Fruit fly (Drosophila melanogaster) whole organism, embryonic: Measurements from ENCODE around the gene Btnd.
A peak's percentile ranks its signal among the peaks of the same experiment; 100 is the strongest.

ENCODE experiments used
- Atf-2 ChIP-seq: fragments of 200-800 bp; sonication (Bioruptor generic); optimal IDR thresholded peaks from 2 replicates; lab custom pipeline; 2016; ENCODE audit warnings: missing biosample characterization, missing genetic modification characterization
- Bdp1 ChIP-seq: fragments of 200-800 bp; sonication (Bioruptor generic); optimal IDR thresholded peaks from 3 replicates; lab custom pipeline; 2016; ENCODE audit warnings: missing biosample characterization, missing genetic modification characterization
- Bgb ChIP-seq: fragments of 200-800 bp; sonication (Bioruptor generic); IDR thresholded peaks from 2 replicates; pipeline ENCODE4 v1.3.6; 2022; ENCODE audit warnings: missing biosample characterization, missing genetic modification characterization; ENCODE audit not compliant: partially characterized antibody
- CG10274 ChIP-seq: fragments of 200-800 bp; sonication (Bioruptor generic); optimal IDR thresholded peaks from 3 replicates; lab custom pipeline; 2017; ENCODE audit warnings: missing biosample characterization, mild to moderate bottlenecking, missing genetic modification characterization
- CG10366 ChIP-seq: fragments of 200-800 bp; sonication (Bioruptor generic); IDR thresholded peaks from 2 replicates; pipeline ENCODE4 v1.3.6; 2022; ENCODE audit warnings: missing biosample characterization, missing genetic modification characterization
- CG11560 ChIP-seq: fragments of 200-800 bp; sonication (Bioruptor generic); IDR thresholded peaks from 3 replicates; pipeline ENCODE4 v1.3.6; 2022; ENCODE audit warnings: missing biosample characterization, missing genetic modification characterization
- CG12219 ChIP-seq: fragments of 200-800 bp; sonication (Bioruptor generic); optimal IDR thresholded peaks from 3 replicates; lab custom pipeline; 2018; ENCODE audit warnings: missing biosample characterization, mild to moderate bottlenecking, missing genetic modification characterization
- CG1233 ChIP-seq: fragments of 200-800 bp; sonication (Bioruptor generic); optimal IDR thresholded peaks from 4 replicates; lab custom pipeline; 2018; ENCODE audit warnings: missing biosample characterization, mild to moderate bottlenecking, missing genetic modification characterization
- CG16863 ChIP-seq: fragments of 200-800 bp; sonication (Bioruptor generic); optimal IDR thresholded peaks from 3 replicates; lab custom pipeline; 2016; ENCODE audit warnings: missing biosample characterization, missing genetic modification characterization
- CG18262 ChIP-seq: fragments of 200-800 bp; optimal IDR thresholded peaks from 3 replicates; lab custom pipeline; 2019; ENCODE audit warnings: missing biosample characterization, mild to moderate bottlenecking, missing genetic modification characterization, moderate library complexity
- CG31224 ChIP-seq: fragments of 200-800 bp; sonication (Bioruptor generic); IDR thresholded peaks from 2 replicates; pipeline ENCODE4 v1.3.6; 2022; ENCODE audit warnings: missing biosample characterization, missing genetic modification characterization
- CG32532 ChIP-seq: fragments of 200-800 bp; sonication (Bioruptor generic); IDR thresholded peaks from 2 replicates; pipeline ENCODE4 v1.3.6; 2022; ENCODE audit warnings: missing biosample characterization, missing genetic modification characterization
- CG33557 ChIP-seq: fragments of 200-800 bp; sonication (Bioruptor generic); optimal IDR thresholded peaks from 2 replicates; lab custom pipeline; 2019; ENCODE audit warnings: missing biosample characterization, mild to moderate bottlenecking, missing genetic modification characterization, moderate library complexity
- CG3407 ChIP-seq: fragments of 200-800 bp; sonication (Bioruptor generic); optimal IDR thresholded peaks from 2 replicates; lab custom pipeline; 2018; ENCODE audit warnings: missing biosample characterization, mild to moderate bottlenecking, missing genetic modification characterization
- CG6854 ChIP-seq: fragments of 200-800 bp; sonication (Bioruptor generic); optimal IDR thresholded peaks from 3 replicates; lab custom pipeline; 2017; ENCODE audit warnings: missing biosample characterization, mild to moderate bottlenecking, missing genetic modification characterization
- CG7271 ChIP-seq: fragments of 200-800 bp; sonication (Bioruptor generic); optimal IDR thresholded peaks from 2 replicates; lab custom pipeline; 2018; ENCODE audit warnings: missing biosample characterization, mild to moderate bottlenecking, missing genetic modification characterization, moderate library complexity
- CG8944 ChIP-seq: fragments of 200-800 bp; sonication (Bioruptor generic); optimal IDR thresholded peaks from 3 replicates; lab custom pipeline; 2016; ENCODE audit warnings: missing biosample characterization, missing genetic modification characterization
- CG9876 ChIP-seq: fragments of 200-800 bp; sonication (Bioruptor generic); optimal IDR thresholded peaks from 2 replicates; lab custom pipeline; 2016; ENCODE audit warnings: missing biosample characterization, missing genetic modification characterization
- Camta ChIP-seq: fragments of 200-800 bp; sonication (Bioruptor generic); optimal IDR thresholded peaks from 2 replicates; lab custom pipeline; 2016; ENCODE audit warnings: missing biosample characterization, missing genetic modification characterization
- Dad ChIP-seq: fragments of 200-800 bp; sonication (Bioruptor generic); optimal IDR thresholded peaks from 3 replicates; lab custom pipeline; 2016; ENCODE audit warnings: missing biosample characterization, missing genetic modification characterization
- Deaf1 ChIP-seq: fragments of 200-800 bp; optimal IDR thresholded peaks from 3 replicates; lab custom pipeline; 2019; ENCODE audit warnings: missing biosample characterization, mild to moderate bottlenecking, missing genetic modification characterization, moderate library complexity
- Dip2 ChIP-seq: fragments of 200-800 bp; sonication (Bioruptor generic); IDR thresholded peaks from 2 replicates; pipeline ENCODE4 v1.3.6; 2022; ENCODE audit warnings: missing biosample characterization, missing genetic modification characterization
- Dip3 ChIP-seq: fragments of 200-800 bp; sonication (Bioruptor generic); optimal IDR thresholded peaks from 3 replicates; lab custom pipeline; 2016; ENCODE audit warnings: missing biosample characterization, missing genetic modification characterization
- Gsc ChIP-seq: fragments of 200-800 bp; sonication (Bioruptor generic); IDR thresholded peaks from 2 replicates; pipeline ENCODE4 v1.3.6; 2022; ENCODE audit warnings: missing biosample characterization, missing genetic modification characterization
- HmgD ChIP-seq: fragments of 200-800 bp; sonication (Bioruptor generic); optimal IDR thresholded peaks from 3 replicates; lab custom pipeline; 2016; ENCODE audit warnings: missing biosample characterization, missing genetic modification characterization
- HmgZ ChIP-seq: fragments of 200-800 bp; sonication (Bioruptor generic); optimal IDR thresholded peaks from 2 replicates; lab custom pipeline; 2018; ENCODE audit warnings: missing biosample characterization, mild to moderate bottlenecking, missing genetic modification characterization
- Hmx ChIP-seq: fragments of 200-800 bp; sonication (Bioruptor generic); optimal IDR thresholded peaks from 2 replicates; lab custom pipeline; 2016; ENCODE audit warnings: missing biosample characterization, missing genetic modification characterization
- MTF-1 ChIP-seq: fragments of 200-800 bp; sonication (Bioruptor generic); optimal IDR thresholded peaks from 2 replicates; lab custom pipeline; 2018; ENCODE audit warnings: missing biosample characterization, mild to moderate bottlenecking, missing genetic modification characterization, borderline replicate concordance
- Myb ChIP-seq: fragments of 200-800 bp; sonication (Bioruptor generic); optimal IDR thresholded peaks from 2 replicates; lab custom pipeline; 2016; ENCODE audit warnings: missing biosample characterization, missing genetic modification characterization
- NFAT ChIP-seq: fragments of 200-800 bp; sonication (Bioruptor generic); IDR thresholded peaks from 2 replicates; pipeline ENCODE4 v1.3.6; 2022; ENCODE audit warnings: missing biosample characterization, missing genetic modification characterization
- Optix ChIP-seq: fragments of 200-800 bp; sonication (Bioruptor generic); IDR thresholded peaks from 3 replicates; pipeline ENCODE4 v1.3.6; 2022; ENCODE audit warnings: missing biosample characterization, missing genetic modification characterization
- Sox102F ChIP-seq: fragments of 200-800 bp; sonication (Bioruptor generic); optimal IDR thresholded peaks from 2 replicates; lab custom pipeline; 2018; ENCODE audit warnings: missing biosample characterization, mild to moderate bottlenecking, missing genetic modification characterization, moderate library complexity
- Sry-δ ChIP-seq: fragments of 200-800 bp; sonication (Bioruptor generic); optimal IDR thresholded peaks from 2 replicates; lab custom pipeline; 2016; ENCODE audit warnings: missing biosample characterization, missing genetic modification characterization
- Xbp1 ChIP-seq: fragments of 200-800 bp; sonication (Bioruptor generic); optimal IDR thresholded peaks from 3 replicates; lab custom pipeline; 2016; ENCODE audit warnings: missing biosample characterization, mild to moderate bottlenecking, missing genetic modification characterization
- aop ChIP-seq: fragments of 200-800 bp; sonication (Bioruptor generic); IDR thresholded peaks from 2 replicates; pipeline ENCODE4 v1.3.6; 2022; ENCODE audit warnings: missing biosample characterization, missing genetic modification characterization
- br ChIP-seq: fragments of >200 bp; optimal IDR thresholded peaks from 2 replicates; lab custom pipeline; 2017
- caup ChIP-seq: fragments of 200-800 bp; sonication (Bioruptor generic); optimal IDR thresholded peaks from 3 replicates; lab custom pipeline; 2017; ENCODE audit warnings: missing biosample characterization, mild to moderate bottlenecking, missing genetic modification characterization, moderate library complexity; ENCODE audit not compliant: severe bottlenecking
- dimm ChIP-seq: fragments of 200-800 bp; sonication (Bioruptor generic); IDR thresholded peaks from 2 replicates; pipeline ENCODE4 v1.3.6; 2022; ENCODE audit warnings: missing biosample characterization, missing genetic modification characterization
- eyg ChIP-seq: fragments of 200-800 bp; sonication (Bioruptor generic); optimal IDR thresholded peaks from 3 replicates; lab custom pipeline; 2016; ENCODE audit warnings: missing biosample characterization, missing genetic modification characterization
- grau ChIP-seq: fragments of 200-800 bp; optimal IDR thresholded peaks from 3 replicates; lab custom pipeline; 2019; ENCODE audit warnings: missing biosample characterization, mild to moderate bottlenecking, missing genetic modification characterization, moderate library complexity
- jing ChIP-seq: fragments of 200-800 bp; sonication (Bioruptor generic); optimal IDR thresholded peaks from 2 replicates; lab custom pipeline; 2018; ENCODE audit warnings: missing biosample characterization, mild to moderate bottlenecking, missing genetic modification characterization
- kah ChIP-seq: fragments of 200-800 bp; sonication (Bioruptor generic); optimal IDR thresholded peaks from 2 replicates; lab custom pipeline; 2018; ENCODE audit warnings: missing biosample characterization, mild to moderate bottlenecking, missing genetic modification characterization
- klu ChIP-seq: fragments of 200-800 bp; sonication (Bioruptor generic); IDR thresholded peaks from 2 replicates; pipeline ENCODE4 v1.3.6; 2022; ENCODE audit warnings: missing biosample characterization, missing genetic modification characterization
- lola ChIP-seq, 3 experiments: fragments of >200 bp in 2 of 3; fragments of 200-800 bp in 1 of 3; sonication (Bioruptor generic) in 1 of 3; optimal IDR thresholded peaks; 2 replicates each; lab custom pipeline; 2017 to 2019; ENCODE audit warnings: missing biosample characterization in 3 of 3, missing genetic modification characterization in 3 of 3, mild to moderate bottlenecking in 1 of 3, moderate library complexity in 1 of 3
- psq ChIP-seq: fragments of 200-800 bp; sonication (Bioruptor generic); optimal IDR thresholded peaks from 2 replicates; lab custom pipeline; 2017; ENCODE audit warnings: missing biosample characterization, missing genetic modification characterization
- pum ChIP-seq: fragments of 200-800 bp; sonication (Bioruptor generic); optimal IDR thresholded peaks from 2 replicates; lab custom pipeline; 2016; ENCODE audit warnings: missing biosample characterization, missing genetic modification characterization
- ranshi ChIP-seq: fragments of 200-800 bp; sonication (Bioruptor generic); IDR thresholded peaks from 2 replicates; pipeline ENCODE4 v1.3.6; 2022; ENCODE audit warnings: missing biosample characterization, missing genetic modification characterization
- sqz ChIP-seq: fragments of 200-800 bp; sonication (Bioruptor generic); optimal IDR thresholded peaks from 3 replicates; lab custom pipeline; 2018; ENCODE audit warnings: missing biosample characterization, mild to moderate bottlenecking, missing genetic modification characterization
- tll ChIP-seq, 2 experiments: fragments of 200-800 bp in 1 of 2; fragments of >200 bp in 1 of 2; sonication (Bioruptor generic) in 1 of 2; optimal IDR thresholded peaks; 2 replicates each; lab custom pipeline; 2017 to 2019; ENCODE audit warnings: missing biosample characterization in 2 of 2, missing genetic modification characterization in 2 of 2, mild to moderate bottlenecking in 1 of 2, moderate library complexity in 1 of 2
- z ChIP-seq: fragments of 200-800 bp; sonication (Bioruptor generic); IDR thresholded peaks from 3 replicates; pipeline ENCODE4 v1.3.6; 2022; ENCODE audit warnings: missing biosample characterization, missing genetic modification characterization
- zfh1 ChIP-seq: fragments of 200-800 bp; sonication (Bioruptor generic); IDR thresholded peaks from 3 replicates; pipeline ENCODE4 v1.3.6; 2022; ENCODE audit warnings: missing biosample characterization, missing genetic modification characterization

Gene Btnd

dm6 chrX:6263614-6264130 lies 44.5 kb upstream of the Btnd start (continued):
- peak; percentile 24 for TF ChIP-seq pum (GFP tag; lab: Kevin White, UChicago)
- peak; percentile 52 for TF ChIP-seq CG31224
- no peak for TF ChIP-seq aop (GFP tag; lab: Robert Waterston, UW)
- 0 out of 3 replicates have a peak, but pooled peaks have one; percentile 37 for TF ChIP-seq zfh1 (GFP tag; lab: Robert Waterston, UW)
- TF ChIP-seq kah (GFP tag; lab: Kevin White, UChicago), result peak; percentile 42
- TF ChIP-seq Myb (GFP tag; lab: Kevin White, UChicago), result no peak
- no peak for TF ChIP-seq br (lab: Kevin White, UChicago)
- peak; percentile 60 for TF ChIP-seq Xbp1 (GFP tag; lab: Kevin White, UChicago)
- no peak for TF ChIP-seq NFAT
- peak; percentile 15 for TF ChIP-seq CG3407 (GFP tag; lab: Kevin White, UChicago)
- TF ChIP-seq CG6854 (GFP tag; lab: Kevin White, UChicago), result peak; percentile 83
- TF ChIP-seq Hmx (GFP tag; lab: Kevin White, UChicago), result no peak
- TF ChIP-seq CG10274, result peak; percentile 72
- no peak for TF ChIP-seq Bgb (GFP tag; lab: Robert Waterston, UW)
- peak; percentile 65 for TF ChIP-seq Dip3 (GFP tag; lab: Kevin White, UChicago)
- peak; percentile 63 for TF ChIP-seq Deaf1 (tag; lab: Kevin White, UChicago)
- no peak for TF ChIP-seq HmgD (GFP tag; lab: Kevin White, UChicago)
- TF ChIP-seq Atf-2 (GFP tag; lab: Kevin White, UChicago), result peak; percentile 24
- TF ChIP-seq Sox102F, result peak; percentile 76
- TF ChIP-seq jing (GFP tag; lab: Kevin White, UChicago), result peak; percentile 49
- no peak for TF ChIP-seq CG7271 (tag; lab: Kevin White, UChicago)
- no peak; the same call in 1 of the 2 replicates for TF ChIP-seq CG10366 (GFP tag; lab: Robert Waterston, UW)
- TF ChIP-seq CG1233 (GFP tag; lab: Kevin White, UChicago), result peak; percentile 69
- TF ChIP-seq ranshi (GFP tag; lab: Robert Waterston, UW), result peak; percentile 47; the same call in 1 of the 2 replicates
- TF ChIP-seq caup (GFP tag; lab: Kevin White, UChicago), result peak; percentile 82
- no peak for TF ChIP-seq z (GFP tag; lab: Robert Waterston, UW)
- peak; percentile 83 for TF ChIP-seq grau (tag; lab: Kevin White, UChicago)
- TF ChIP-seq Sry-δ (GFP tag; lab: Kevin White, UChicago), result no peak
- peak; percentile 71 for TF ChIP-seq CG32532 (GFP tag; lab: Robert Waterston, UW)
- no peak for TF ChIP-seq Dad (GFP tag; lab: Kevin White, UChicago)
- peak; percentile 35 for TF ChIP-seq CG16863 (GFP tag; lab: Kevin White, UChicago)
- TF ChIP-seq Optix (GFP tag; lab: Robert Waterston, UW), result no peak; the same call in 2 of the 3 replicates
- no peak for TF ChIP-seq dimm (GFP tag; lab: Robert Waterston, UW)
- no peak for TF ChIP-seq CG9876 (GFP tag; lab: Kevin White, UChicago)
- TF ChIP-seq CG18262 (tag; lab: Kevin White, UChicago), result peak; percentile 81
- peak in 1 of 3 experiments; percentile 25 for TF ChIP-seq lola (GFP tag; optimal IDR thresholded peaks at IDR 0.05; lab: Kevin White, UChicago)
- TF ChIP-seq Bdp1 (GFP tag; lab: Kevin White, UChicago), result peak; percentile 33
- TF ChIP-seq psq (GFP tag; lab: Kevin White, UChicago), result no peak
- TF ChIP-seq Dip2 (GFP tag; lab: Robert Waterston, UW), result no peak
- TF ChIP-seq CG33557, result no peak
- peak; percentile 57 for TF ChIP-seq sqz (GFP tag; lab: Kevin White, UChicago)
- no peak for TF ChIP-seq eyg
- no peak for TF ChIP-seq MTF-1 (GFP tag; lab: Kevin White, UChicago)
- peak; percentile 75 for TF ChIP-seq HmgZ
- TF ChIP-seq CG11560 (tag; lab: Robert Waterston, UW), result 0 out of 3 replicates have a peak, but pooled peaks have one; percentile 41
- TF ChIP-seq klu (GFP tag; lab: Robert Waterston, UW), result 0 out of 2 replicates have a peak, but pooled peaks have one; percentile 49
- no peak for TF ChIP-seq CG8944 (GFP tag; lab: Kevin White, UChicago)
- TF ChIP-seq Camta (GFP tag; lab: Kevin White, UChicago), result peak; percentile 44
- TF ChIP-seq Gsc, result no peak
- no peak for TF ChIP-seq tll (GFP tag; optimal IDR thresholded peaks at IDR 0.05; lab: Kevin White, UChicago)
- peak; percentile 83 for TF ChIP-seq CG12219 (GFP tag; lab: Kevin White, UChicago)
